Fruit fly (Drosophila melanogaster) whole organism, pupa: ENCODE data around the gene CG43251.
A peak's percentile ranks its signal among the peaks of the same experiment; 100 is the strongest.

Experiments
- CG10348 ChIP-seq: fragments of 200-800 bp; sonication (Bioruptor generic); IDR thresholded peaks from 2 replicates; pipeline ENCODE4 v1.3.6; 2022; ENCODE audit warnings: missing biosample characterization, missing genetic modification characterization
- CG15710 ChIP-seq: fragments of 200-800 bp; sonication (Bioruptor generic); optimal IDR thresholded peaks from 2 replicates; lab custom pipeline; 2018; ENCODE audit warnings: missing biosample characterization, mild to moderate bottlenecking, missing genetic modification characterization, moderate library complexity
- CG17806 ChIP-seq: fragments of 200-800 bp; sonication (Bioruptor generic); optimal IDR thresholded peaks from 2 replicates; lab custom pipeline; 2018; ENCODE audit warnings: missing biosample characterization, mild to moderate bottlenecking, missing genetic modification characterization, moderate library complexity
- CG32121 ChIP-seq: fragments of 200-800 bp; sonication (Bioruptor generic); IDR thresholded peaks from 2 replicates; pipeline ENCODE4 v1.3.6; 2022; ENCODE audit warnings: missing biosample characterization, missing genetic modification characterization
- CG34367 ChIP-seq: fragments of 200-800 bp; sonication (Bioruptor generic); optimal IDR thresholded peaks from 2 replicates; lab custom pipeline; 2018; ENCODE audit warnings: missing biosample characterization, mild to moderate bottlenecking, missing genetic modification characterization
- CG4496 ChIP-seq: fragments of 200-800 bp; sonication (Bioruptor generic); IDR thresholded peaks from 3 replicates; pipeline ENCODE4 v1.3.6; 2022; ENCODE audit warnings: missing biosample characterization, missing genetic modification characterization
- CG8301 ChIP-seq: fragments of 200-800 bp; sonication (Bioruptor generic); optimal IDR thresholded peaks from 2 replicates; lab custom pipeline; 2018; ENCODE audit warnings: missing biosample characterization, mild to moderate bottlenecking, missing genetic modification characterization
- D1 ChIP-seq: fragments of 200-800 bp; sonication (Bioruptor generic); optimal IDR thresholded peaks from 2 replicates; lab custom pipeline; 2018; ENCODE audit warnings: missing biosample characterization, mild to moderate bottlenecking, missing genetic modification characterization, moderate library complexity
- EcR ChIP-seq: fragments of 200-800 bp; sonication (Bioruptor generic); optimal IDR thresholded peaks from 3 replicates; lab custom pipeline; 2019; ENCODE audit warnings: missing biosample characterization, missing genetic modification characterization, mild to moderate bottlenecking, moderate library complexity, missing genetic modification reagents
- Ets98B ChIP-seq: fragments of 200-800 bp; sonication (Bioruptor generic); IDR thresholded peaks from 2 replicates; pipeline ENCODE4 v1.3.6; 2022; ENCODE audit warnings: missing biosample characterization, missing genetic modification characterization
- Pif1A ChIP-seq: fragments of 200-800 bp; sonication (Bioruptor generic); optimal IDR thresholded peaks from 3 replicates; lab custom pipeline; 2016; ENCODE audit warnings: missing biosample characterization, missing genetic modification characterization
- Pif1B ChIP-seq: fragments of 200-800 bp; sonication (Bioruptor generic); optimal IDR thresholded peaks from 3 replicates; lab custom pipeline; 2016; ENCODE audit warnings: missing biosample characterization, missing genetic modification characterization
- Snoo ChIP-seq: fragments of 200-800 bp; sonication (Bioruptor generic); optimal IDR thresholded peaks from 3 replicates; lab custom pipeline; 2017; ENCODE audit warnings: missing biosample characterization, mild to moderate bottlenecking, missing genetic modification characterization, inconsistent platforms
- fd96Ca ChIP-seq: fragments of 200-800 bp; sonication (Bioruptor generic); IDR thresholded peaks from 3 replicates; pipeline ENCODE4 v1.3.6; 2022; ENCODE audit warnings: missing biosample characterization, missing genetic modification characterization
- gl ChIP-seq: fragments of 200-800 bp; sonication (Bioruptor generic); optimal IDR thresholded peaks from 2 replicates; lab custom pipeline; 2018; ENCODE audit warnings: missing biosample characterization, mild to moderate bottlenecking, missing genetic modification characterization
- rn ChIP-seq: fragments of 200-800 bp; sonication (Bioruptor generic); IDR thresholded peaks from 2 replicates; pipeline ENCODE4 v1.3.6; 2022; ENCODE audit warnings: missing biosample characterization, missing genetic modification characterization

CG43251 gene

dm6 chr3L:20798325-20798846 lies 39.7 kb downstream of the CG43251 start, which contains the start of the genes CG3698 and tzn:
Gene CG3698 (minus strand): TSS chr3L:20798375.
Gene tzn (plus strand): TSS chr3L:20798645.
- TF ChIP-seq Snoo (tag; lab: Kevin White, UChicago) (peak; percentile 93), CG15710 (tag; lab: Kevin White, UChicago) (peak; percentile 72), CG10348 (GFP tag; lab: Robert Waterston, UW) (no peak), Pif1B (no peak), rn (GFP tag; lab: Robert Waterston, UW) (peak; percentile 76), CG4496 (GFP tag; lab: Robert Waterston, UW) (peak; percentile 89), CG34367 (peak; percentile 82), CG32121 (GFP tag; lab: Robert Waterston, UW) (peak; percentile 59; the same call in 1 of the 2 replicates), gl (peak; percentile 48), Ets98B (GFP tag; lab: Robert Waterston, UW) (peak; percentile 52; the same call in 1 of the 2 replicates), D1 (tag; lab: Kevin White, UChicago) (no peak)
- TF ChIP-seq, all 21 proteins: peak for 8

dm6 chr3L:20800208-20800607 lies 41.5 kb downstream of the CG43251 start, which contains the start of gene Spc105R:
Gene Spc105R (plus strand): TSS chr3L:20800410.
- TF ChIP-seq Pif1A (GFP tag; lab: Kevin White, UChicago) (no peak), CG15710 (tag; lab: Kevin White, UChicago) (no peak), fd96Ca (GFP tag; lab: Robert Waterston, UW) (no peak), CG8301 (no peak), CG17806 (tag; lab: Kevin White, UChicago) (no peak), Ets98B (GFP tag; lab: Robert Waterston, UW) (no peak), D1 (tag; lab: Kevin White, UChicago) (no peak), rn (GFP tag; lab: Robert Waterston, UW) (no peak), EcR (GFP tag; lab: Kevin White, UChicago) (no peak), gl (no peak)
